Worm (Caenorhabditis elegans) whole organism, L1 larva: Measurements from ENCODE around the gene F23F1.4.

Source experiments
- C16A3.4 ChIP-seq: fragments of 150-350 bp; optimal IDR thresholded peaks from 2 replicates; lab custom pipeline; 2014; ENCODE audit warnings: missing biosample characterization, missing genetic modification characterization
- F16B12.6 ChIP-seq: fragments of 150-350 bp; optimal IDR thresholded peaks from 2 replicates; lab custom pipeline; 2014; ENCODE audit warnings: missing biosample characterization, missing genetic modification characterization
- Y116A8C.19 ChIP-seq: sonication (generic microtip); optimal IDR thresholded peaks from 2 replicates; lab custom pipeline; 2016; ENCODE audit warnings: missing compliant biosample characterization, missing genetic modification characterization, borderline replicate concordance
- aha-1 ChIP-seq: fragments of 150-350 bp; optimal IDR thresholded peaks from 2 replicates; lab custom pipeline; 2014; ENCODE audit warnings: missing biosample characterization, missing genetic modification characterization
- alr-1 ChIP-seq: fragments of 200-800 bp; sonication (Bioruptor generic); optimal IDR thresholded peaks from 2 replicates; lab custom pipeline; 2018; ENCODE audit warnings: borderline replicate concordance, mild to moderate bottlenecking, missing genetic modification characterization, missing compliant biosample characterization
- aly-2 ChIP-seq: fragments of 150-350 bp; optimal IDR thresholded peaks from 2 replicates; lab custom pipeline; 2014; ENCODE audit warnings: missing biosample characterization, missing genetic modification characterization
- blmp-1 ChIP-seq: fragments of 150-350 bp; optimal IDR thresholded peaks from 2 replicates; lab custom pipeline; 2014; ENCODE audit warnings: missing biosample characterization, missing genetic modification characterization
- ceh-63 ChIP-seq: fragments of 200-800 bp; sonication (Bioruptor generic); optimal IDR thresholded peaks from 2 replicates; lab custom pipeline; 2018; ENCODE audit warnings: mild to moderate bottlenecking, missing genetic modification characterization, missing compliant biosample characterization
- ceh-8 ChIP-seq: fragments of 200-800 bp; sonication (Bioruptor generic); optimal IDR thresholded peaks from 2 replicates; lab custom pipeline; 2018; ENCODE audit warnings: mild to moderate bottlenecking, missing genetic modification characterization, moderate library complexity, missing compliant biosample characterization
- ceh-82 ChIP-seq, 3 experiments: fragments of 150-350 bp in 1 of 3; sonication (generic microtip) in 2 of 3; optimal IDR thresholded peaks; 2 replicates each; lab custom pipeline; 2014 to 2017; ENCODE audit warnings: missing biosample characterization in 3 of 3, missing genetic modification characterization in 3 of 3
- ceh-90 ChIP-seq: sonication (generic microtip); optimal IDR thresholded peaks from 2 replicates; lab custom pipeline; 2016; ENCODE audit warnings: missing genetic modification characterization, missing compliant biosample characterization
- dpl-1 ChIP-seq, 3 experiments: fragments of 150-350 bp in 2 of 3; sonication (generic microtip) in 1 of 3; optimal IDR thresholded peaks; 2 replicates each; lab custom pipeline; 2014 to 2017; ENCODE audit warnings: missing biosample characterization in 3 of 3, missing genetic modification characterization in 3 of 3, missing genetic modification reagents in 3 of 3
- efl-1 ChIP-seq, 4 experiments: fragments of 150-350 bp; optimal IDR thresholded peaks in 3 of 4; peaks in 1 of 4; 1 replicate in 1 of 4; 2 replicates in 3 of 4; lab custom pipeline; 2014; ENCODE audit warnings: missing biosample characterization in 2 of 4, missing genetic modification characterization in 2 of 4, missing genetic modification reagents in 2 of 4
- efl-3 ChIP-seq: fragments of 200-800 bp; sonication (Bioruptor generic); optimal IDR thresholded peaks from 2 replicates; lab custom pipeline; 2018; ENCODE audit warnings: mild to moderate bottlenecking, missing genetic modification characterization, missing compliant biosample characterization
- egl-27 ChIP-seq, 2 experiments: fragments of 150-350 bp in 1 of 2; sonication (generic microtip); optimal IDR thresholded peaks; 3 replicates each; lab custom pipeline; 2017 to 2018; ENCODE audit warnings: missing biosample characterization in 2 of 2, missing genetic modification characterization in 2 of 2, missing genetic modification reagents in 2 of 2
- elt-3 ChIP-seq, 6 experiments: fragments of 150-350 bp in 1 of 6; sonication (generic microtip); optimal IDR thresholded peaks; 2 replicates each; lab custom pipeline; 2017 to 2018; ENCODE audit warnings: missing biosample characterization in 6 of 6, missing genetic modification characterization in 6 of 6, inconsistent platforms in 1 of 6
- ets-5 ChIP-seq: fragments of 200-800 bp; sonication (Bioruptor generic); IDR thresholded peaks from 2 replicates; pipeline ENCODE4 v1.3.6; 2022; ENCODE audit warnings: missing genetic modification characterization, missing compliant biosample characterization
- fkh-10 ChIP-seq: sonication (generic microtip); optimal IDR thresholded peaks from 2 replicates; lab custom pipeline; 2017; ENCODE audit warnings: missing biosample characterization, missing genetic modification reagents, missing genetic modification characterization
- fkh-4 ChIP-seq: sonication (generic microtip); optimal IDR thresholded peaks from 2 replicates; lab custom pipeline; 2016; ENCODE audit warnings: missing compliant biosample characterization, missing genetic modification characterization, borderline replicate concordance
- fkh-8 ChIP-seq: sonication (generic microtip); optimal IDR thresholded peaks from 2 replicates; lab custom pipeline; 2016; ENCODE audit warnings: mild to moderate bottlenecking, missing genetic modification characterization, missing compliant biosample characterization
- grh-1 ChIP-seq: fragments of 200-800 bp; sonication (Bioruptor generic); IDR thresholded peaks from 2 replicates; pipeline ENCODE4 v1.3.6; 2022; ENCODE audit warnings: missing genetic modification reagents, missing genetic modification characterization, missing compliant biosample characterization
- hpl-2 ChIP-seq: fragments of 150-350 bp; optimal IDR thresholded peaks from 2 replicates; lab custom pipeline; 2014; ENCODE audit warnings: missing biosample characterization, missing genetic modification reagents, missing genetic modification characterization
- lin-35 ChIP-seq, 2 experiments: fragments of 150-350 bp; optimal IDR thresholded peaks; 2 replicates each; lab custom pipeline; 2014; ENCODE audit warnings: missing biosample characterization in 2 of 2, missing genetic modification characterization in 2 of 2, missing genetic modification reagents in 2 of 2
- lir-3 ChIP-seq: sonication (generic microtip); optimal IDR thresholded peaks from 2 replicates; lab custom pipeline; 2016; ENCODE audit warnings: mild to moderate bottlenecking, missing genetic modification characterization, moderate library complexity, missing compliant biosample characterization; ENCODE audit not compliant: poor library complexity
- mab-9 ChIP-seq: fragments of 200-800 bp; sonication (Bioruptor generic); IDR thresholded peaks from 2 replicates; pipeline ENCODE4 v1.3.6; 2022; ENCODE audit warnings: missing genetic modification reagents, missing genetic modification characterization, missing compliant biosample characterization
- nhr-11 ChIP-seq: fragments of 150-350 bp; optimal IDR thresholded peaks from 2 replicates; lab custom pipeline; 2014; ENCODE audit warnings: missing biosample characterization, missing genetic modification characterization
- nhr-12 ChIP-seq: sonication (generic microtip); optimal IDR thresholded peaks from 2 replicates; lab custom pipeline; 2017; ENCODE audit warnings: missing biosample characterization, missing genetic modification characterization
- nhr-19 ChIP-seq: fragments of 200-800 bp; sonication (Bioruptor generic); conservative IDR thresholded peaks from 2 replicates; pipeline ENCODE4 v1.3.6; 2022; ENCODE audit warnings: missing genetic modification characterization, missing compliant biosample characterization
- nhr-20 ChIP-seq: sonication (generic microtip); optimal IDR thresholded peaks from 2 replicates; lab custom pipeline; 2016; ENCODE audit warnings: mild to moderate bottlenecking, missing genetic modification characterization, missing compliant biosample characterization
- nhr-47 ChIP-seq: sonication (generic microtip); optimal IDR thresholded peaks from 2 replicates; lab custom pipeline; 2016; ENCODE audit warnings: mild to moderate bottlenecking, missing genetic modification characterization, moderate library complexity, missing compliant biosample characterization
- nhr-71 ChIP-seq: sonication (generic microtip); optimal IDR thresholded peaks from 2 replicates; lab custom pipeline; 2016; ENCODE audit warnings: mild to moderate bottlenecking, missing genetic modification characterization, moderate library complexity, missing compliant biosample characterization
- nhr-76 ChIP-seq: sonication (generic microtip); optimal IDR thresholded peaks from 2 replicates; lab custom pipeline; 2017; ENCODE audit warnings: missing biosample characterization, missing genetic modification characterization
- nhr-84 ChIP-seq: sonication (generic microtip); optimal IDR thresholded peaks from 2 replicates; lab custom pipeline; 2017; ENCODE audit warnings: missing biosample characterization, missing genetic modification characterization
- nhr-90 ChIP-seq: sonication (generic microtip); optimal IDR thresholded peaks from 2 replicates; lab custom pipeline; 2016; ENCODE audit warnings: mild to moderate bottlenecking, missing genetic modification characterization, missing compliant biosample characterization; ENCODE audit not compliant: poor library complexity
- pag-3 ChIP-seq: sonication (generic microtip); optimal IDR thresholded peaks from 2 replicates; lab custom pipeline; 2017; ENCODE audit warnings: missing genetic modification characterization, mild to moderate bottlenecking, missing compliant biosample characterization, antibody characterized with exemption, borderline replicate concordance; ENCODE audit not compliant: insufficient read depth
- pqm-1 ChIP-seq: sonication (generic microtip); optimal IDR thresholded peaks from 3 replicates; lab custom pipeline; 2017; ENCODE audit warnings: missing biosample characterization, missing genetic modification characterization
- rnt-1 ChIP-seq: sonication (generic microtip); optimal IDR thresholded peaks from 2 replicates; lab custom pipeline; 2016; ENCODE audit warnings: mild to moderate bottlenecking, missing genetic modification characterization, moderate library complexity, missing compliant biosample characterization
- skn-1 ChIP-seq: fragments of 150-350 bp; optimal IDR thresholded peaks from 2 replicates; lab custom pipeline; 2014; ENCODE audit warnings: missing biosample characterization, missing genetic modification characterization
- snpc-4 ChIP-seq: fragments of 150-350 bp; optimal IDR thresholded peaks from 2 replicates; lab custom pipeline; 2014; ENCODE audit warnings: missing biosample characterization, missing genetic modification characterization
- sptf-1 ChIP-seq: fragments of 150-350 bp; optimal IDR thresholded peaks from 2 replicates; lab custom pipeline; 2014; ENCODE audit warnings: missing biosample characterization, missing genetic modification characterization
- tbx-2 ChIP-seq: sonication (generic microtip); optimal IDR thresholded peaks from 2 replicates; lab custom pipeline; 2016; ENCODE audit warnings: missing genetic modification characterization, missing compliant biosample characterization
- unc-62 ChIP-seq: fragments of 150-350 bp; optimal IDR thresholded peaks from 2 replicates; lab custom pipeline; 2014; ENCODE audit warnings: missing biosample characterization, missing genetic modification reagents, missing genetic modification characterization
- unc-86 ChIP-seq: sonication (generic microtip); optimal IDR thresholded peaks from 2 replicates; lab custom pipeline; 2016; ENCODE audit warnings: missing genetic modification characterization, missing compliant biosample characterization
- xbp-1 ChIP-seq: sonication (generic microtip); optimal IDR thresholded peaks from 2 replicates; lab custom pipeline; 2016; ENCODE audit warnings: missing genetic modification characterization, missing compliant biosample characterization
- zag-1 ChIP-seq: fragments of 150-350 bp; optimal IDR thresholded peaks from 2 replicates; lab custom pipeline; 2014; ENCODE audit warnings: missing biosample characterization, missing genetic modification characterization
- zip-4 ChIP-seq: fragments of 200-800 bp; sonication (Bioruptor generic); optimal IDR thresholded peaks from 2 replicates; lab custom pipeline; 2018; ENCODE audit warnings: mild to moderate bottlenecking, missing genetic modification characterization, moderate library complexity, missing compliant biosample characterization
- ztf-4 ChIP-seq: fragments of 150-350 bp; optimal IDR thresholded peaks from 2 replicates; lab custom pipeline; 2014; ENCODE audit warnings: missing biosample characterization, missing genetic modification characterization

The F23F1.4 gene

ce11 chrII:37213-37612 lies 9.0 kb upstream of the F23F1.4 start, which contains the start of gene F23F1.6:
Gene F23F1.6, minus strand, starts transcription at chrII:37313.
- TF ChIP-seq skn-1 (tag; lab: Kevin White, UChicago) = no peak
- no peak for TF ChIP-seq aha-1 (tag; lab: Kevin White, UChicago)
- TF ChIP-seq ceh-63 (GFP tag; lab: Kevin White, UChicago) = no peak
- no peak for TF ChIP-seq pag-3
- TF ChIP-seq hpl-2 (GFP tag; lab: Kevin White, UChicago) = no peak
- no peak for TF ChIP-seq nhr-19 (GFP tag; lab: Robert Waterston, UW)
- TF ChIP-seq ceh-82 (tag; optimal IDR thresholded peaks at IDR 0.05; lab: Kevin White, UChicago) = no peak
- TF ChIP-seq egl-27 (tag; optimal IDR thresholded peaks at IDR 0.05; lab: Kevin White, UChicago) = no peak
- no peak for TF ChIP-seq lin-35 (GFP tag; optimal IDR thresholded peaks at IDR 0.05; lab: Kevin White, UChicago)
- no peak for TF ChIP-seq sptf-1 (tag; lab: Kevin White, UChicago)
- no peak for TF ChIP-seq nhr-76 (tag; lab: Kevin White, UChicago)
- no peak for TF ChIP-seq ceh-8 (GFP tag; lab: Kevin White, UChicago)
- no peak for TF ChIP-seq nhr-90
- TF ChIP-seq zip-4 = no peak
- TF ChIP-seq lir-3 (tag; lab: Kevin White, UChicago) = no peak

- no peak for TF ChIP-seq nhr-20
- no peak for TF ChIP-seq pqm-1
- no peak for TF ChIP-seq fkh-4 (tag; lab: Kevin White, UChicago)
- no peak for TF ChIP-seq unc-86 (tag; lab: Kevin White, UChicago)
- TF ChIP-seq aly-2 (tag; lab: Kevin White, UChicago) = no peak
- no peak for TF ChIP-seq nhr-84 (tag; lab: Kevin White, UChicago)
- no peak for TF ChIP-seq unc-62 (GFP tag; lab: Kevin White, UChicago)
These were observed 5.7 kb upstream of the F23F1.4 start, which contains the start of gene F23F1.2 for ce11 chrII:33904-34303. Gene F23F1.2, plus strand, starts transcription at chrII:34204.

- TF ChIP-seq pag-3 (no peak), mab-9 (GFP tag; lab: Robert Waterston, UW) (no peak), efl-3 (GFP tag; lab: Kevin White, UChicago) (no peak), ceh-82 (tag; optimal IDR thresholded peaks at IDR 0.05; lab: Kevin White, UChicago) (peak in 1 of 3 experiments; percentile 57), nhr-71 (tag; lab: Kevin White, UChicago) (no peak), fkh-10 (GFP tag; lab: Kevin White, UChicago) (no peak), nhr-11 (tag; lab: Kevin White, UChicago) (no peak), nhr-76 (tag; lab: Kevin White, UChicago) (no peak), blmp-1 (tag; lab: Kevin White, UChicago) (peak; percentile 16), nhr-47 (peak; percentile 2), pqm-1 (no peak), egl-27 (tag; optimal IDR thresholded peaks at IDR 0.05; lab: Kevin White, UChicago) (no peak), rnt-1 (no peak), tbx-2 (tag; lab: Kevin White, UChicago) (no peak), ets-5 (no peak), ztf-4 (tag; lab: Kevin White, UChicago) (no peak), F16B12.6 (tag; lab: Kevin White, UChicago) (peak; percentile 17), grh-1 (GFP tag; lab: Robert Waterston, UW) (no peak), snpc-4 (tag; lab: Kevin White, UChicago) (peak; percentile 27), nhr-20 (no peak), ceh-8 (GFP tag; lab: Kevin White, UChicago) (no peak), efl-1 (optimal IDR thresholded peaks at IDR 0.05; lab: Kevin White, UChicago) (peak; percentile 29 to 51), efl-1 (GFP tag; optimal IDR thresholded peaks at IDR 0.05 in 1 of 2; lab: Kevin White, UChicago) (peak; percentile 44 to 77), Y116A8C.19 (tag; lab: Kevin White, UChicago) (no peak), zag-1 (tag; lab: Kevin White, UChicago) (no peak), alr-1 (no peak), fkh-8 (tag; lab: Kevin White, UChicago) (no peak), nhr-12 (tag; lab: Kevin White, UChicago) (no peak), nhr-90 (no peak), fkh-4 (tag; lab: Kevin White, UChicago) (no peak), elt-3 (tag; optimal IDR thresholded peaks at IDR 0.05; lab: Kevin White, UChicago) (no peak), ceh-90 (tag; lab: Kevin White, UChicago) (no peak), dpl-1 (GFP tag; optimal IDR thresholded peaks at IDR 0.05; lab: Kevin White, UChicago) (peak; percentile 1 to 58 (median 4)), C16A3.4 (peak; percentile 46), xbp-1 (tag; lab: Kevin White, UChicago) (no peak), skn-1 (tag; lab: Kevin White, UChicago) (peak; percentile 89)
These were observed 3.3 kb upstream of the F23F1.4 start, which contains the start of the genes F23F1.5 and fbxc-54 for ce11 chrII:31521-31920. Gene F23F1.5, minus strand, starts transcription at chrII:31584. Gene fbxc-54, plus strand, starts transcription at chrII:31719.
